Fruit fly (Drosophila melanogaster) whole organism, embryonic: Measurements from ENCODE around the gene Acp32CD.
A peak's percentile ranks its signal among the peaks of the same experiment; 100 is the strongest.

Experiments used
- BtbVII ChIP-seq: fragments of 200-800 bp; sonication (Bioruptor generic); optimal IDR thresholded peaks from 3 replicates; lab custom pipeline; 2017; ENCODE audit warnings: missing biosample characterization, mild to moderate bottlenecking, missing genetic modification characterization
- CG10959 ChIP-seq: fragments of 200-800 bp; sonication (Bioruptor generic); IDR thresholded peaks from 2 replicates; pipeline ENCODE4 v1.3.6; 2022; ENCODE audit warnings: missing biosample characterization, missing genetic modification characterization
- CG11696 ChIP-seq: fragments of 200-800 bp; sonication (Bioruptor generic); IDR thresholded peaks from 2 replicates; pipeline ENCODE4 v1.3.6; 2022; ENCODE audit warnings: missing biosample characterization, missing genetic modification characterization
- CG12744 ChIP-seq: fragments of 200-800 bp; sonication (Bioruptor generic); optimal IDR thresholded peaks from 2 replicates; lab custom pipeline; 2016; ENCODE audit warnings: missing biosample characterization, missing genetic modification characterization
- CG12769 ChIP-seq: fragments of 200-800 bp; sonication (Bioruptor generic); optimal IDR thresholded peaks from 2 replicates; lab custom pipeline; 2019; ENCODE audit warnings: missing biosample characterization, mild to moderate bottlenecking, missing genetic modification characterization, moderate library complexity
- CG12942 ChIP-seq: fragments of 200-800 bp; sonication (Bioruptor generic); optimal IDR thresholded peaks from 3 replicates; lab custom pipeline; 2016; ENCODE audit warnings: missing biosample characterization, missing genetic modification characterization
- CG14667 ChIP-seq: fragments of 200-800 bp; sonication (Bioruptor generic); IDR thresholded peaks from 2 replicates; pipeline ENCODE4 v1.3.6; 2022; ENCODE audit warnings: missing biosample characterization, missing genetic modification characterization
- CG15073 ChIP-seq: fragments of 200-800 bp; sonication (Bioruptor generic); optimal IDR thresholded peaks from 2 replicates; lab custom pipeline; 2016; ENCODE audit warnings: missing biosample characterization, missing genetic modification characterization
- CG17328 ChIP-seq: fragments of 200-800 bp; sonication (Bioruptor generic); IDR thresholded peaks from 2 replicates; pipeline ENCODE4 v1.3.6; 2022; ENCODE audit warnings: missing biosample characterization, missing genetic modification characterization
- CG17385 ChIP-seq: fragments of 200-800 bp; sonication (Bioruptor generic); optimal IDR thresholded peaks from 3 replicates; lab custom pipeline; 2018; ENCODE audit warnings: missing biosample characterization, mild to moderate bottlenecking, missing genetic modification characterization
- CG17612 ChIP-seq: fragments of 200-800 bp; sonication (Bioruptor generic); IDR thresholded peaks from 2 replicates; pipeline ENCODE4 v1.3.6; 2022; ENCODE audit warnings: missing biosample characterization, missing genetic modification characterization
- CG18476 ChIP-seq: fragments of 200-800 bp; sonication (Bioruptor generic); optimal IDR thresholded peaks from 2 replicates; lab custom pipeline; 2016; ENCODE audit warnings: missing biosample characterization, mild to moderate bottlenecking, missing genetic modification characterization
- CG2889 ChIP-seq: fragments of 200-800 bp; sonication (Bioruptor generic); IDR thresholded peaks from 3 replicates; pipeline ENCODE4 v1.3.6; 2022; ENCODE audit warnings: missing biosample characterization, missing genetic modification characterization
- CG31365 ChIP-seq: fragments of 200-800 bp; sonication (Bioruptor generic); optimal IDR thresholded peaks from 2 replicates; lab custom pipeline; 2018; ENCODE audit warnings: missing biosample characterization, mild to moderate bottlenecking, missing genetic modification characterization
- CG32767 ChIP-seq: fragments of 200-800 bp; sonication (Bioruptor generic); IDR thresholded peaks from 2 replicates; pipeline ENCODE4 v1.3.6; 2022; ENCODE audit warnings: missing biosample characterization, missing genetic modification characterization
- CG3281 ChIP-seq: fragments of 200-800 bp; sonication (Bioruptor generic); optimal IDR thresholded peaks from 3 replicates; lab custom pipeline; 2017; ENCODE audit warnings: missing biosample characterization, mild to moderate bottlenecking, missing genetic modification characterization
- CG33213 ChIP-seq: fragments of 200-800 bp; sonication (Bioruptor generic); optimal IDR thresholded peaks from 3 replicates; lab custom pipeline; 2016; ENCODE audit warnings: missing biosample characterization, missing genetic modification characterization
- CG3407 ChIP-seq: fragments of 200-800 bp; sonication (Bioruptor generic); optimal IDR thresholded peaks from 2 replicates; lab custom pipeline; 2018; ENCODE audit warnings: missing biosample characterization, mild to moderate bottlenecking, missing genetic modification characterization
- CG42726 ChIP-seq: fragments of 200-800 bp; sonication (Bioruptor generic); IDR thresholded peaks from 2 replicates; pipeline ENCODE4 v1.3.6; 2022; ENCODE audit warnings: missing biosample characterization, missing genetic modification characterization; ENCODE audit not compliant: partially characterized antibody
- CG4328 ChIP-seq: fragments of 200-800 bp; sonication (Bioruptor generic); optimal IDR thresholded peaks from 3 replicates; lab custom pipeline; 2017; ENCODE audit warnings: missing biosample characterization, missing genetic modification reagents, missing genetic modification characterization
- CG6175 ChIP-seq: fragments of 200-800 bp; sonication (Bioruptor generic); IDR thresholded peaks from 3 replicates; pipeline ENCODE4 v1.3.6; 2022; ENCODE audit warnings: missing biosample characterization, missing genetic modification characterization
- CG6254 ChIP-seq: fragments of 200-800 bp; sonication (Bioruptor generic); optimal IDR thresholded peaks from 3 replicates; lab custom pipeline; 2017; ENCODE audit warnings: mild to moderate bottlenecking, missing biosample characterization, missing genetic modification reagents, missing genetic modification characterization
- CG6689 ChIP-seq: fragments of 200-800 bp; sonication (Bioruptor generic); IDR thresholded peaks from 2 replicates; pipeline ENCODE4 v1.3.6; 2022; ENCODE audit warnings: missing biosample characterization, missing genetic modification characterization
- CG7963 ChIP-seq: fragments of 200-800 bp; sonication (Bioruptor generic); IDR thresholded peaks from 3 replicates; pipeline ENCODE4 v1.3.6; 2022; ENCODE audit warnings: missing biosample characterization, missing genetic modification characterization; ENCODE audit not compliant: partially characterized antibody
- CG8359 ChIP-seq: fragments of 200-800 bp; sonication (Bioruptor generic); optimal IDR thresholded peaks from 2 replicates; lab custom pipeline; 2017; ENCODE audit warnings: missing biosample characterization, mild to moderate bottlenecking, missing genetic modification characterization, borderline replicate concordance
- CG8478 ChIP-seq: fragments of >200 bp; optimal IDR thresholded peaks from 2 replicates; lab custom pipeline; 2018
- CG9817 ChIP-seq: fragments of 200-800 bp; sonication (Bioruptor generic); optimal IDR thresholded peaks from 2 replicates; lab custom pipeline; 2018; ENCODE audit warnings: missing biosample characterization, mild to moderate bottlenecking, missing genetic modification characterization, moderate library complexity
- Dip2 ChIP-seq: fragments of 200-800 bp; sonication (Bioruptor generic); IDR thresholded peaks from 2 replicates; pipeline ENCODE4 v1.3.6; 2022; ENCODE audit warnings: missing biosample characterization, missing genetic modification characterization
- Gug ChIP-seq: fragments of 200-800 bp; sonication (Bioruptor generic); IDR thresholded peaks from 4 replicates; pipeline ENCODE4 v1.3.6; 2022; ENCODE audit warnings: missing biosample characterization, missing genetic modification characterization
- H15 ChIP-seq: fragments of 200-800 bp; sonication (Bioruptor generic); IDR thresholded peaks from 3 replicates; pipeline ENCODE4 v1.3.6; 2022; ENCODE audit warnings: missing biosample characterization, missing genetic modification characterization
- Nf-YC ChIP-seq: fragments of 200-800 bp; optimal IDR thresholded peaks from 3 replicates; lab custom pipeline; 2019; ENCODE audit warnings: missing biosample characterization, mild to moderate bottlenecking, missing genetic modification characterization, moderate library complexity
- Ravus ChIP-seq: fragments of 200-800 bp; sonication (Bioruptor generic); IDR thresholded peaks from 2 replicates; pipeline ENCODE4 v1.3.6; 2022; ENCODE audit warnings: missing biosample characterization, missing genetic modification characterization
- Sry-β ChIP-seq: fragments of 200-800 bp; sonication (Bioruptor generic); optimal IDR thresholded peaks from 2 replicates; lab custom pipeline; 2018; ENCODE audit warnings: missing biosample characterization, mild to moderate bottlenecking, missing genetic modification characterization, moderate library complexity
- Usf ChIP-seq: fragments of 200-800 bp; sonication (Bioruptor generic); optimal IDR thresholded peaks from 2 replicates; lab custom pipeline; 2017; ENCODE audit warnings: missing genotype, missing biosample characterization, missing genetic modification characterization
- az2 ChIP-seq: fragments of 200-800 bp; sonication (Bioruptor generic); optimal IDR thresholded peaks from 3 replicates; lab custom pipeline; 2016; ENCODE audit warnings: missing biosample characterization, missing genetic modification characterization
- bcd ChIP-seq: fragments of 200-800 bp; sonication (Bioruptor generic); optimal IDR thresholded peaks from 2 replicates; lab custom pipeline; 2017; ENCODE audit warnings: missing biosample characterization, mild to moderate bottlenecking, missing genetic modification characterization
- chn ChIP-seq: fragments of 200-800 bp; sonication (Bioruptor generic); optimal IDR thresholded peaks from 2 replicates; lab custom pipeline; 2016; ENCODE audit warnings: missing biosample characterization, missing genetic modification characterization
- corto ChIP-seq: fragments of 200-800 bp; sonication (Bioruptor generic); optimal IDR thresholded peaks from 2 replicates; lab custom pipeline; 2016; ENCODE audit warnings: missing biosample characterization, mild to moderate bottlenecking, missing genetic modification characterization, moderate library complexity
- dmrt11E ChIP-seq: fragments of 200-800 bp; sonication (Bioruptor generic); optimal IDR thresholded peaks from 3 replicates; lab custom pipeline; 2018; ENCODE audit warnings: missing biosample characterization, mild to moderate bottlenecking, missing genetic modification characterization, moderate library complexity
- dmrt99B ChIP-seq: fragments of 200-800 bp; sonication (Bioruptor generic); optimal IDR thresholded peaks from 2 replicates; lab custom pipeline; 2018; ENCODE audit warnings: missing biosample characterization, mild to moderate bottlenecking, missing genetic modification characterization, moderate library complexity
- en ChIP-seq: fragments of 200-800 bp; sonication (Bioruptor generic); optimal IDR thresholded peaks from 2 replicates; lab custom pipeline; 2016; ENCODE audit warnings: missing biosample characterization, missing genetic modification characterization
- eve ChIP-seq, 2 experiments: fragments of >200 bp; optimal IDR thresholded peaks; 2 replicates each; lab custom pipeline; 2017; ENCODE audit warnings: missing biosample characterization in 2 of 2, missing genetic modification characterization in 2 of 2
- gsb-n ChIP-seq: fragments of 200-800 bp; sonication (Bioruptor generic); optimal IDR thresholded peaks from 3 replicates; lab custom pipeline; 2018; ENCODE audit warnings: missing biosample characterization, mild to moderate bottlenecking, missing genetic modification characterization
- insv ChIP-seq, 2 experiments: fragments of 200-800 bp; sonication (Bioruptor generic); optimal IDR thresholded peaks; 3 replicates each; lab custom pipeline; 2016 to 2018; ENCODE audit warnings: missing biosample characterization in 2 of 2, missing genetic modification characterization in 2 of 2
- lmd ChIP-seq: fragments of 200-800 bp; sonication (Bioruptor generic); IDR thresholded peaks from 2 replicates; pipeline ENCODE4 v1.3.6; 2022; ENCODE audit warnings: missing biosample characterization, missing genetic modification characterization
- onecut ChIP-seq: fragments of 200-800 bp; sonication (Bioruptor generic); IDR thresholded peaks from 2 replicates; pipeline ENCODE4 v1.3.6; 2022; ENCODE audit warnings: missing biosample characterization, missing genetic modification characterization
- pum ChIP-seq: fragments of 200-800 bp; sonication (Bioruptor generic); optimal IDR thresholded peaks from 2 replicates; lab custom pipeline; 2016; ENCODE audit warnings: missing biosample characterization, missing genetic modification characterization
- sob ChIP-seq: fragments of 200-800 bp; sonication (Bioruptor generic); IDR thresholded peaks from 2 replicates; pipeline ENCODE4 v1.3.6; 2022; ENCODE audit warnings: missing biosample characterization, missing genetic modification characterization
- tgo ChIP-seq: fragments of 200-800 bp; sonication (Bioruptor generic); IDR thresholded peaks from 3 replicates; pipeline ENCODE4 v1.3.6; 2022; ENCODE audit warnings: missing biosample characterization, missing genetic modification characterization
- trh ChIP-seq: fragments of 200-800 bp; sonication (Bioruptor generic); optimal IDR thresholded peaks from 2 replicates; lab custom pipeline; 2016; ENCODE audit warnings: missing biosample characterization, missing genetic modification characterization
- tup ChIP-seq: fragments of 200-800 bp; sonication (Bioruptor generic); optimal IDR thresholded peaks from 2 replicates; lab custom pipeline; 2016; ENCODE audit warnings: missing biosample characterization, mild to moderate bottlenecking, missing genetic modification characterization, moderate library complexity

Acp32CD gene

dm6 chr2L:11010999-11011398 is 4.4 kb upstream of the Acp32CD start, which contains the start of the genes Art8 and dUTPase (continued):
- TF ChIP-seq dmrt99B (no peak), CG3407 (GFP tag; lab: Kevin White, UChicago) (peak; percentile 29), trh (GFP tag; lab: Kevin White, UChicago) (peak; percentile 4), CG8478 (lab: Kevin White, UChicago) (no peak), onecut (no peak), CG32767 (GFP tag; lab: Robert Waterston, UW) (0 out of 2 replicates have a peak, but pooled peaks have one; percentile 37), Ravus (no peak), en (GFP tag; lab: Kevin White, UChicago) (no peak), tup (GFP tag; lab: Kevin White, UChicago) (peak; percentile 22), CG11696 (0 out of 2 replicates have a peak, but pooled peaks have one; percentile 29), chn (peak; percentile 49), corto (GFP tag; lab: Kevin White, UChicago) (peak; percentile 74), CG15073 (GFP tag; lab: Kevin White, UChicago) (no peak), az2 (GFP tag; lab: Kevin White, UChicago) (peak; percentile 76), CG17385 (peak; percentile 65), BtbVII (GFP tag; lab: Kevin White, UChicago) (no peak), lmd (GFP tag; lab: Robert Waterston, UW) (peak; percentile 61), pum (GFP tag; lab: Kevin White, UChicago) (peak; percentile 3), CG3281 (GFP tag; lab: Kevin White, UChicago) (peak; percentile 81), Dip2 (GFP tag; lab: Robert Waterston, UW) (no peak), dmrt11E (tag; lab: Kevin White, UChicago) (peak; percentile 68), CG6254 (GFP tag; lab: Kevin White, UChicago) (no peak), CG12942 (peak; percentile 76), CG2889 (0 out of 3 replicates have a peak, but pooled peaks have one; percentile 46), Gug (0 out of 4 replicates have a peak, but pooled peaks have one; percentile 20), CG9817 (tag; lab: Kevin White, UChicago) (peak; percentile 71), H15 (peak; percentile 35; the same call in 1 of the 3 replicates), gsb-n (peak; percentile 75), CG12769 (tag; lab: Kevin White, UChicago) (no peak), eve (GFP tag; optimal IDR thresholded peaks at IDR 0.05; lab: Kevin White, UChicago) (no peak), tgo (peak; percentile 42), CG10959 (peak; percentile 23; the same call in 1 of the 2 replicates), CG31365 (tag; lab: Kevin White, UChicago) (no peak), CG17612 (no peak), CG4328 (GFP tag; lab: Kevin White, UChicago) (peak; percentile 21), CG14667 (GFP tag; lab: Robert Waterston, UW) (peak; percentile 48; the same call in 1 of the 2 replicates), CG6689 (GFP tag; lab: Robert Waterston, UW) (peak; percentile 56), CG8359 (GFP tag; lab: Kevin White, UChicago) (no peak), Nf-YC (tag; lab: Kevin White, UChicago) (peak; percentile 91), CG12744 (GFP tag; lab: Kevin White, UChicago) (peak; percentile 30), sob (GFP tag; lab: Robert Waterston, UW) (peak; percentile 88), bcd (peak; percentile 46), Sry-β (GFP tag; lab: Kevin White, UChicago) (no peak), Usf (GFP tag; lab: Kevin White, UChicago) (no peak), CG7963 (GFP tag; lab: Robert Waterston, UW) (peak; percentile 64; the same call in 1 of the 3 replicates), CG6175 (GFP tag; lab: Robert Waterston, UW) (no peak), CG17328 (GFP tag; lab: Robert Waterston, UW) (peak; percentile 56; the same call in 1 of the 2 replicates), insv (GFP tag; optimal IDR thresholded peaks at IDR 0.05; lab: Kevin White, UChicago) (peak in 1 of 2 experiments; percentile 25), CG33213 (GFP tag; lab: Kevin White, UChicago) (peak; percentile 26), CG42726 (GFP tag; lab: Robert Waterston, UW) (peak; percentile 78), CG18476 (GFP tag; lab: Kevin White, UChicago) (peak; percentile 51)
